Worm (Caenorhabditis elegans): ENCODE data around the gene W03G11.4.

ce11 chrX:12108517-12109216 is 15.7 kb upstream of the W03G11.4 start, which contains the start of the genes W03G11.2 and lgc-13:
- TF ChIP-seq R02D3.7 (tag; optimal IDR thresholded peaks at IDR 0.05) = no peak
- TF ChIP-seq ztf-4 (tag; optimal IDR thresholded peaks at IDR 0.05) = no peak
- TF ChIP-seq C34F6.9 (tag; optimal IDR thresholded peaks at IDR 0.05) = no peak
- TF ChIP-seq ceh-16 (tag; optimal IDR thresholded peaks at IDR 0.05) = no peak
- no peak for TF ChIP-seq blmp-1 (tag; optimal IDR thresholded peaks at IDR 0.05; ENCODE audit: insufficient read depth)
- no peak for TF ChIP-seq unc-62 (GFP tag; optimal IDR thresholded peaks at IDR 0.05)
- TF ChIP-seq fos-1 (tag; optimal IDR thresholded peaks at IDR 0.05) = no peak
- TF ChIP-seq nhr-10 (tag; optimal IDR thresholded peaks at IDR 0.05) = no peak
- no peak for TF ChIP-seq lin-39 (tag; optimal IDR thresholded peaks at IDR 0.05)
- no peak for TF ChIP-seq elt-1 (tag; optimal IDR thresholded peaks at IDR 0.05)
- TF ChIP-seq aly-2 (tag; optimal IDR thresholded peaks at IDR 0.05) = no peak
